Worm (Caenorhabditis elegans) whole organism, midembryonic: Measurements from ENCODE around the gene cpna-3.

Source experiments
- cog-1 ChIP-seq: sonication (generic microtip); optimal IDR thresholded peaks from 2 replicates; lab custom pipeline; 2016; ENCODE audit warnings: missing genetic modification characterization, missing compliant biosample characterization
- flt-1 ChIP-seq: fragments of 200-800 bp; sonication (Bioruptor generic); IDR thresholded peaks from 2 replicates; pipeline ENCODE4 v1.3.6; 2022; ENCODE audit warnings: missing genetic modification characterization, missing compliant biosample characterization
- med-1 ChIP-seq: sonication (generic microtip); optimal IDR thresholded peaks from 2 replicates; lab custom pipeline; 2017; ENCODE audit warnings: missing genetic modification characterization, mild to moderate bottlenecking, missing compliant biosample characterization, antibody characterized with exemption, missing genetic modification reagents; ENCODE audit not compliant: insufficient read depth
- ref-1 ChIP-seq: fragments of 200-800 bp; sonication (Bioruptor generic); conservative IDR thresholded peaks from 2 replicates; pipeline ENCODE4 v1.3.6; 2022; ENCODE audit warnings: missing genetic modification reagents, missing genetic modification characterization, missing compliant biosample characterization

DNA sequence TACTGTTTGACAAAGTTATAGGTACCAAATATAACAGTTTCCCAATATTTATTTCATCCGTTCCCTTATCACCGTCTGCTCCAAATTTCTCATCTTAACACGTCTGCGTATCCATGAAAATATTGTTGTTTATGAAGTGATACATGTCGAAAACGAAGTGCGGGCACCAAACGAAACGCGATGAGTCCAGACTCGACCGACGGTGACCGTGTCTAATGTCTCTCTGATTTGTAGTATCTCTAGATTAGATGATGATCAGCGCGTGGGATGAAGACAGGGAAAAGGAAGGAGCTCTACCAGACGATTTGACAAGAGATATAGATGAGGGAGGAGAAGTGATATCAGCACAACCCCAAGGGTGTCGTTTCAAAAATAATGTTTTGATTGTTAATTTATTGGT, 16.4 kb upstream of the cpna-3 start:
- TF ChIP-seq cog-1 (tag; lab: Kevin White, UChicago) (no peak), flt-1 (GFP tag; lab: Robert Waterston, UW) (no peak), ref-1 (GFP tag; lab: Robert Waterston, UW) (no peak), med-1 (GFP tag; lab: Kevin White, UChicago) (no peak)
